Worm (Caenorhabditis elegans) whole organism, L3 larva: ENCODE data around the gene zmp-5.

ENCODE experiments used
- aly-2 ChIP-seq: fragments of 150-350 bp; optimal IDR thresholded peaks from 2 replicates; lab custom pipeline; 2014; ENCODE audit warnings: missing biosample characterization, missing genetic modification characterization
- elt-1 ChIP-seq: fragments of 150-350 bp; optimal IDR thresholded peaks from 2 replicates; lab custom pipeline; 2014; ENCODE audit warnings: missing biosample characterization, missing genetic modification characterization
- lin-39 ChIP-seq: fragments of 150-350 bp; optimal IDR thresholded peaks from 2 replicates; lab custom pipeline; 2018; ENCODE audit warnings: missing biosample characterization, missing genetic modification reagents, missing genetic modification characterization
- nhr-23 ChIP-seq: fragments of 150-350 bp; optimal IDR thresholded peaks from 2 replicates; lab custom pipeline; 2014; ENCODE audit warnings: missing biosample characterization, missing genetic modification reagents, missing genetic modification characterization
- nhr-237 ChIP-seq: fragments of 150-350 bp; optimal IDR thresholded peaks from 2 replicates; lab custom pipeline; 2014; ENCODE audit warnings: missing biosample characterization, missing genetic modification characterization
- zag-1 ChIP-seq: fragments of 150-350 bp; optimal IDR thresholded peaks from 2 replicates; lab custom pipeline; 2014; ENCODE audit warnings: missing biosample characterization, missing genetic modification characterization

ce11 chrX:12690346-12690745 lies 43.4 kb downstream of the zmp-5 start:
- TF ChIP-seq lin-39 (tag; lab: Kevin White, UChicago) (peak; percentile 97), zag-1 (tag; lab: Kevin White, UChicago) (peak; percentile 23), aly-2 (tag; lab: Kevin White, UChicago) (no peak), nhr-237 (tag; lab: Kevin White, UChicago) (no peak), nhr-23 (no peak), elt-1 (tag; lab: Kevin White, UChicago) (peak; percentile 87)
